Worm (Caenorhabditis elegans) whole organism, early embryonic: ENCODE data around the gene aakg-3.

ENCODE experiments used
- B0310.2 ChIP-seq: sonication (generic microtip); optimal IDR thresholded peaks from 2 replicates; lab custom pipeline; 2016; ENCODE audit warnings: mild to moderate bottlenecking, missing genetic modification characterization, missing compliant biosample characterization
- F13C5.2 ChIP-seq: sonication (generic microtip); optimal IDR thresholded peaks from 2 replicates; lab custom pipeline; 2017; ENCODE audit warnings: mild to moderate bottlenecking, missing genetic modification characterization, inconsistent platforms, missing compliant biosample characterization
- aly-1 ChIP-seq: sonication (generic microtip); optimal IDR thresholded peaks from 2 replicates; lab custom pipeline; 2016; ENCODE audit warnings: missing genetic modification characterization, missing compliant biosample characterization
- ama-1 ChIP-seq: fragments of 150-350 bp; optimal IDR thresholded peaks from 2 replicates; lab custom pipeline; 2014
- ceh-13 ChIP-seq: fragments of 200-800 bp; sonication (Bioruptor generic); optimal IDR thresholded peaks from 2 replicates; lab custom pipeline; 2018; ENCODE audit warnings: mild to moderate bottlenecking, missing genetic modification characterization, missing compliant biosample characterization
- ceh-36 ChIP-seq: sonication (generic microtip); optimal IDR thresholded peaks from 2 replicates; lab custom pipeline; 2016; ENCODE audit warnings: missing genetic modification characterization, inconsistent platforms, missing compliant biosample characterization
- ets-7 ChIP-seq: sonication (generic microtip); optimal IDR thresholded peaks from 2 replicates; lab custom pipeline; 2016; ENCODE audit warnings: missing genotype, missing genetic modification characterization, missing compliant biosample characterization
- flt-1 ChIP-seq: fragments of 200-800 bp; sonication (Bioruptor generic); IDR thresholded peaks from 2 replicates; pipeline ENCODE4 v1.3.6; 2022; ENCODE audit warnings: missing genetic modification characterization, missing compliant biosample characterization
- hmbx-1 ChIP-seq: sonication (generic microtip); optimal IDR thresholded peaks from 2 replicates; lab custom pipeline; 2016; ENCODE audit warnings: mild to moderate bottlenecking, missing genetic modification characterization, missing compliant biosample characterization
- hmg-4 ChIP-seq: fragments of 200-800 bp; sonication (Bioruptor generic); optimal IDR thresholded peaks from 2 replicates; lab custom pipeline; 2018; ENCODE audit warnings: mild to moderate bottlenecking, missing genetic modification characterization, missing compliant biosample characterization
- hnd-1 ChIP-seq: sonication (generic microtip); optimal IDR thresholded peaks from 2 replicates; lab custom pipeline; 2016; ENCODE audit warnings: missing genetic modification characterization, missing compliant biosample characterization
- pes-1 ChIP-seq: fragments of 200-800 bp; sonication (Bioruptor generic); IDR thresholded peaks from 2 replicates; pipeline ENCODE4 v1.3.6; 2022; ENCODE audit warnings: missing genetic modification reagents, missing genetic modification characterization, missing compliant biosample characterization
- scrt-1 ChIP-seq: fragments of 200-800 bp; sonication (Bioruptor generic); IDR thresholded peaks from 2 replicates; pipeline ENCODE4 v1.3.6; 2022; ENCODE audit warnings: missing genetic modification characterization, missing compliant biosample characterization
- sea-1 ChIP-seq: fragments of 200-800 bp; sonication (Bioruptor generic); conservative IDR thresholded peaks from 2 replicates; pipeline ENCODE4 v1.3.6; 2022; ENCODE audit warnings: missing genetic modification characterization, missing compliant biosample characterization
- tbx-11 ChIP-seq: fragments of 200-800 bp; sonication (Bioruptor generic); IDR thresholded peaks from 2 replicates; pipeline ENCODE4 v1.3.6; 2022; ENCODE audit warnings: missing genetic modification characterization, missing compliant biosample characterization
- tbx-37 ChIP-seq: fragments of 200-800 bp; sonication (Bioruptor generic); conservative IDR thresholded peaks from 2 replicates; pipeline ENCODE4 v1.3.6; 2022; ENCODE audit warnings: missing genetic modification reagents, missing genetic modification characterization, missing compliant biosample characterization
- tra-4 ChIP-seq: sonication (generic microtip); optimal IDR thresholded peaks from 2 replicates; lab custom pipeline; 2017; ENCODE audit warnings: missing genetic modification characterization, missing compliant biosample characterization

Gene aakg-3

ce11 chrX:3003703-3004102, 27.5 kb downstream of the aakg-3 start, which contains the start of gene Y41G9A.6:
Gene Y41G9A.6, minus strand, starts transcription at chrX:3003803.
- TF ChIP-seq ets-7 (tag; lab: Kevin White, UChicago) (no peak), pes-1 (GFP tag; lab: Robert Waterston, UW) (no peak)

DNA sequence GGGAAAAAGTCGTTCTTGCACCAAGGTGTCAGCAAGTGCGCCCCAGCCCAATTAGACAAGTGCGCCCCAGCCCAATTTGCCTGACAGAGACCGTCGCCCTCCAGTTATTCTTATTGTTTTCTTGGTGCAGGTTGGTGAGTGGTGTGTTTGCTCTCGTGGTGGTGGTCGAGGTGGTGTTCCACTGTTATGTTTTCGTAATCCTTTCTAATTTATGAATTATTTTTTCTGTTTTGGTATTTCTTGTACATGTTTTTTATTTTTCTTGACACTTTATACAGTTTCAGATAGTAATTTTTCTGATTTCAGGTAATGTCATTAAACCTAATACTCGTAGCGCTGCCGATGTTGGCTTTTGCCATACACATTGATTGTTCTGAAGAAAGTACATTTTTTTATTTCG, 32.9 kb downstream of the aakg-3 start, which contains the start of gene Y48D7A.1:
TSS of gene Y48D7A.1 (plus strand) at position 301 of the 400 bp plus-strand sequence.
- no peak for TF ChIP-seq hmg-4

DNA sequence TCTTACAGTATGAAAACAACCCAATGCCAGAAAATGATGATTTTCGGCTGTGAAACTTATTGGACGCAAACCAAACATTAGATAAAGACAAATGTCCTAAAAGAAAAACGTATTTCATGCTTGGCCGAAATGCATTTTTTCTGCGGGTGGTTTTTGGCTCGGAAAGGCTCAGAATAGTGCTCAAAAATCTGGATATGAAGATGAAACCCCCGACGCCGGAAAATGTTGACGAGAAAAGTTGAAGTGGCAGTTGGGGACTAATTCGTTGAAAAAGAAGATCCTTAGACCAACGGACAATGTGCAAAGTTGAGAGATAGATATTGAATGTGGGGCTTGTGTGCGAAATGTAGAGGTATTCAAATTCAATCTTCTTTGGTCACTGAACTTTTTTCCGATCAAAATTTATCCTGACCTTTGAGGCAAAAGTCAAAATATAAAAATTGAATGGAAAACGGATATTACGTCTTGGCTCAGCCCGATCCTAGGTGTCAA, 42.3 kb downstream of the aakg-3 start, which contains the start of gene flp-18:
TSS of gene flp-18 (minus strand) at position 51 of the 492 bp plus-strand sequence.
- TF ChIP-seq flt-1 (GFP tag; lab: Robert Waterston, UW) = no peak
- TF ChIP-seq sea-1 (GFP tag; lab: Robert Waterston, UW) = no peak
- no peak for TF ChIP-seq pes-1 (GFP tag; lab: Robert Waterston, UW)
- TF ChIP-seq ceh-13 (GFP tag; lab: Kevin White, UChicago) = no peak
- TF ChIP-seq hmg-4 = no peak
- no peak for TF ChIP-seq ama-1
- no peak for TF ChIP-seq tbx-37

ce11 chrX:3019996-3020395, 43.7 kb downstream of the aakg-3 start:
- TF ChIP-seq ceh-13 (GFP tag; lab: Kevin White, UChicago) = no peak
- no peak for TF ChIP-seq flt-1 (GFP tag; lab: Robert Waterston, UW)
- no peak for TF ChIP-seq pes-1 (GFP tag; lab: Robert Waterston, UW)
- TF ChIP-seq ama-1 = no peak
- TF ChIP-seq ets-7 (tag; lab: Kevin White, UChicago) = no peak
- no peak for TF ChIP-seq scrt-1
- no peak for TF ChIP-seq tra-4 (tag; lab: Kevin White, UChicago)
- no peak for TF ChIP-seq hmg-4
- no peak for TF ChIP-seq aly-1 (tag; lab: Kevin White, UChicago)
- no peak for TF ChIP-seq ceh-36 (tag; lab: Kevin White, UChicago)

ce11 chrX:3021466-3021865, 45.2 kb downstream of the aakg-3 start:
- TF ChIP-seq sea-1 (GFP tag; lab: Robert Waterston, UW) = no peak
- no peak for TF ChIP-seq ceh-13 (GFP tag; lab: Kevin White, UChicago)
- no peak for TF ChIP-seq ama-1
- no peak for TF ChIP-seq ets-7 (tag; lab: Kevin White, UChicago)
- TF ChIP-seq flt-1 (GFP tag; lab: Robert Waterston, UW) = no peak
- no peak for TF ChIP-seq scrt-1
- TF ChIP-seq hmbx-1 = no peak
- no peak for TF ChIP-seq tbx-11 (GFP tag; lab: Robert Waterston, UW)
- TF ChIP-seq hmg-4 = no peak
- no peak for TF ChIP-seq ceh-36 (tag; lab: Kevin White, UChicago)
- no peak for TF ChIP-seq tra-4 (tag; lab: Kevin White, UChicago)
- TF ChIP-seq tbx-37 = no peak

DNA sequence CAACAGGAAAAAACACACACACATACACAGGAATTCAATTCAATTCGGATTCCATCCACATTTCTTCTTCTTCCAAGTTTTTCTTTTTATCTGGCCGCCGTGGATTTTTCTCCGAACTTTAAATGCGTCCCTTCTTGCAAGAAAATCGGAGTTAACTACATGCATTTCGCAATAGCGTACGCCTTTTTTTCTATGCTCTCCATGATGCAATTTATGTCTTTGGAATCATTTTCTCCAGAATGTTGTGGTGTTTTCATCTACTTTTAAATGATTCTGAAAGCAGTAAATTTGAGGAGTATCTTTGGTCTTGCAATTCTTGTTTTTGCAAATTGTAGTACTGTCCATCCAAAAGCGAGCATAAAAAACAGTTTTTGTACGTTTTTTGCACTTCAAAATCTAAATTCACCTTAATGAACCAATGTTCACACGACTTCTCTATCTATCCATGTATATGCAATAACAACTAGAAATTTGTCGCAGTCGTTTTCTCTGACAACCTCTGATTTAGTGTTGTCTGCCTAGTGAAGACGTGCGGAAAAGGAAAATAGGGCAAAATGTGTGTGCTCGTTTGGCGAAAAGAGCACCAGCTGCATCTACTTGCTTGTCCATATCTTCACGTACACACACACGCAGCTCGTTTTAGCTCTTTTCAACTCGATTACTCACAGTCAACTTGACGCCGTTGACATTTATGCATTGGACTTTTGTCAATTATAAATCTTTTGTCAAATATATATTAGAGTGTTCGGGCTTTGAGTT, 46.3 kb downstream of the aakg-3 start:
- no peak for TF ChIP-seq ceh-13 (GFP tag; lab: Kevin White, UChicago)
- TF ChIP-seq tbx-11 (GFP tag; lab: Robert Waterston, UW) = no peak
- TF ChIP-seq scrt-1 = no peak
- TF ChIP-seq ceh-36 (tag; lab: Kevin White, UChicago) = no peak
- no peak for TF ChIP-seq sea-1 (GFP tag; lab: Robert Waterston, UW)
- no peak for TF ChIP-seq hmbx-1
- no peak for TF ChIP-seq flt-1 (GFP tag; lab: Robert Waterston, UW)
- no peak for TF ChIP-seq F13C5.2 (tag; lab: Kevin White, UChicago)

ce11 chrX:3023552-3024183, 47.4 kb downstream of the aakg-3 start:
- TF ChIP-seq scrt-1 (no peak), tra-4 (tag; lab: Kevin White, UChicago) (no peak), hmg-4 (no peak), ceh-36 (tag; lab: Kevin White, UChicago) (no peak), tbx-37 (no peak), F13C5.2 (tag; lab: Kevin White, UChicago) (no peak), flt-1 (GFP tag; lab: Robert Waterston, UW) (no peak), ceh-13 (GFP tag; lab: Kevin White, UChicago) (no peak), tbx-11 (GFP tag; lab: Robert Waterston, UW) (no peak)

ce11 chrX:3024637-3025113, 48.4 kb downstream of the aakg-3 start, which contains the start of gene aqp-7:
Gene aqp-7, plus strand, starts transcription at chrX:3025063.
- TF ChIP-seq hmg-4 (no peak), sea-1 (GFP tag; lab: Robert Waterston, UW) (no peak), tra-4 (tag; lab: Kevin White, UChicago) (no peak), F13C5.2 (tag; lab: Kevin White, UChicago) (no peak), tbx-11 (GFP tag; lab: Robert Waterston, UW) (no peak), ceh-36 (tag; lab: Kevin White, UChicago) (no peak), scrt-1 (no peak), hmbx-1 (no peak), tbx-37 (no peak), aly-1 (tag; lab: Kevin White, UChicago) (no peak), B0310.2 (tag; lab: Kevin White, UChicago) (no peak), ceh-13 (GFP tag; lab: Kevin White, UChicago) (no peak), hnd-1 (tag; lab: Kevin White, UChicago) (no peak), pes-1 (GFP tag; lab: Robert Waterston, UW) (no peak), ets-7 (tag; lab: Kevin White, UChicago) (no peak), flt-1 (GFP tag; lab: Robert Waterston, UW) (no peak), ama-1 (no peak)
